Comparison of ENCODE assay signal across 5 worm cellular contexts in the genomic region with DNA sequence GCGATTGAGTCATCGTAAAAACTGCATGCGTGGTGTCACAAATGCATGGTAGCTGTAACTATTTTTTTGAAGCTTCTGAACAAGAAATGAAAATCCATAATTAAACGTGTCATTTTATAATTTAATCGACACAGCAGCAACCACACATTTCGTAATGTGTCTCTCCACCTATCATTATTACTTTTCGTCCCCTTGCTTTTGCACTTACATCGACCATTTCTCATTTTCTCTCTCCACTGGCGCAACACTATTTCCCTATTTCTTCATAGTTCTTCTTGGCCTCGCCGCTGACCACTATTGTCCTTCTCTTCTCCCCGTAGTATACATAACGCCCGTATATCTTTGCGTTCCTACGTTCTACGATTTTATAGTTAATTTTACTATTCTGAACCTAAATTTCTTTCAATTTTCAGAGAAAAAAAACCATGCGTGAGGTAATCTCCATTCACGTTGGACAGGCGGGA.
TF ChIP-seq lines count a peak whose summit lies in the region.

Gene tba-4, plus strand, starts transcription at position 414 of the 464 bp plus-strand sequence.

TF ChIP-seq in whole organism, L1 larva, 84 proteins besides CTCF, POLR2A, EP300 and RAD21:
- TF ChIP-seq lin-14 (GFP tag; optimal IDR thresholded peaks at IDR 0.05; lab: Kevin White, UChicago) (peak; percentile 32), nhr-237 (tag; optimal IDR thresholded peaks at IDR 0.05; lab: Kevin White, UChicago) (no peak), Y116A8C.19 (tag; optimal IDR thresholded peaks at IDR 0.05; lab: Kevin White, UChicago; ENCODE audit: borderline replicate concordance) (no peak), efl-1 (optimal IDR thresholded peaks at IDR 0.05; lab: Kevin White, UChicago) (no peak), efl-1 (GFP tag; optimal IDR thresholded peaks at IDR 0.05 in 1 of 2; lab: Kevin White, UChicago) (peak in 1 of 2 experiments; percentile 61), blmp-1 (tag; optimal IDR thresholded peaks at IDR 0.05; lab: Kevin White, UChicago) (peak; percentile 35), ceh-82 (tag; optimal IDR thresholded peaks at IDR 0.05; lab: Kevin White, UChicago) (no peak), nhr-90 (tag; optimal IDR thresholded peaks at IDR 0.05; lab: Kevin White, UChicago; ENCODE audit: poor library complexity) (no peak), ceh-90 (tag; optimal IDR thresholded peaks at IDR 0.05; lab: Kevin White, UChicago) (no peak)

TF ChIP-seq in whole organism, L2 larva, 48 proteins besides CTCF, POLR2A, EP300 and RAD21:
- TF ChIP-seq gmeb-1 (tag; optimal IDR thresholded peaks at IDR 0.05; lab: Kevin White, UChicago) (no peak), Y55F3AM.14 (GFP tag; optimal IDR thresholded peaks at IDR 0.05; lab: Kevin White, UChicago) (no peak), nhr-21 (tag; optimal IDR thresholded peaks at IDR 0.05; lab: Kevin White, UChicago) (no peak), elt-1 (tag; optimal IDR thresholded peaks at IDR 0.05; lab: Kevin White, UChicago) (no peak), ZK546.5 (tag; optimal IDR thresholded peaks at IDR 0.05; lab: Kevin White, UChicago) (no peak), fos-1 (tag; optimal IDR thresholded peaks at IDR 0.05; lab: Kevin White, UChicago) (peak; percentile 60), nhr-10 (tag; optimal IDR thresholded peaks at IDR 0.05; lab: Kevin White, UChicago) (no peak)

TF ChIP-seq in whole organism, L3 larva, 47 proteins besides CTCF, POLR2A, EP300 and RAD21:
- TF ChIP-seq nhr-25 (tag; optimal IDR thresholded peaks at IDR 0.05; lab: Kevin White, UChicago), result peak; percentile 13
- TF ChIP-seq elt-2 (tag; optimal IDR thresholded peaks at IDR 0.05; lab: Kevin White, UChicago), result peak; percentile 23
- no peak for TF ChIP-seq pqm-1 (tag; optimal IDR thresholded peaks at IDR 0.05; lab: Kevin White, UChicago)

TF ChIP-seq in whole organism, L4 larva, 104 proteins besides CTCF, POLR2A, EP300 and RAD21:
- TF ChIP-seq nhr-6 (tag; optimal IDR thresholded peaks at IDR 0.05; lab: Kevin White, UChicago) (peak; percentile 3), daf-16 (GFP tag; optimal IDR thresholded peaks at IDR 0.05; lab: Kevin White, UChicago) (no peak), daf-16 (tag; optimal IDR thresholded peaks at IDR 0.05; lab: Kevin White, UChicago) (peak; percentile 55), fkh-10 (GFP tag; optimal IDR thresholded peaks at IDR 0.05; lab: Kevin White, UChicago) (no peak), hlh-11 (tag; optimal IDR thresholded peaks at IDR 0.05; lab: Kevin White, UChicago) (peak; percentile 30), nhr-237 (tag; optimal IDR thresholded peaks at IDR 0.05; lab: Kevin White, UChicago) (no peak), nhr-28 (tag; optimal IDR thresholded peaks at IDR 0.05; lab: Kevin White, UChicago) (peak; percentile 86), arid-1 (GFP tag; conservative IDR thresholded peaks at IDR 0.05; lab: Robert Waterston, UW) (no peak), pqm-1 (tag; optimal IDR thresholded peaks at IDR 0.05; lab: Kevin White, UChicago) (peak; percentile 79), spr-3 (GFP tag; optimal IDR thresholded peaks at IDR 0.05; lab: Kevin White, UChicago) (no peak)

TF ChIP-seq in whole organism, young adult, 124 proteins besides CTCF, POLR2A, EP300 and RAD21:
- TF ChIP-seq ztf-18 (tag; optimal IDR thresholded peaks at IDR 0.05; lab: Kevin White, UChicago) (no peak), cebp-1 (GFP tag; IDR thresholded peaks at IDR 0.05; lab: Robert Waterston, UW) (peak; percentile 50; the same call in 1 of the 2 replicates), cebp-1 (tag; optimal IDR thresholded peaks at IDR 0.05; lab: Kevin White, UChicago) (no peak), athp-1 (tag; optimal IDR thresholded peaks at IDR 0.05; lab: Kevin White, UChicago) (no peak), let-607 (tag; optimal IDR thresholded peaks at IDR 0.05; lab: Kevin White, UChicago) (peak in 1 of 2 experiments; percentile 63), pha-4 (tag; optimal IDR thresholded peaks at IDR 0.05; lab: Kevin White, UChicago) (no peak), snpc-4 (GFP tag; optimal IDR thresholded peaks at IDR 0.05; lab: Kevin White, UChicago) (no peak), snpc-4 (tag; optimal IDR thresholded peaks at IDR 0.05; lab: Kevin White, UChicago) (no peak), F57A8.1 (GFP tag; optimal IDR thresholded peaks at IDR 0.05; lab: Kevin White, UChicago) (no peak), ekl-4 (GFP tag; IDR thresholded peaks at IDR 0.05; lab: Robert Waterston, UW) (no peak), lin-40 (tag; optimal IDR thresholded peaks at IDR 0.05; lab: Kevin White, UChicago) (no peak), nhr-80 (tag; optimal IDR thresholded peaks at IDR 0.05; lab: Kevin White, UChicago) (peak; percentile 83), T26A5.8 (tag; optimal IDR thresholded peaks at IDR 0.05; lab: Kevin White, UChicago) (no peak), repo-1 (tag; optimal IDR thresholded peaks at IDR 0.05; lab: Kevin White, UChicago) (no peak), pbrm-1 (GFP tag; IDR thresholded peaks at IDR 0.05; lab: Robert Waterston, UW) (no peak)
